Fruit fly (Drosophila melanogaster): ENCODE data around the gene CG11584.

CG11584 gene

dm6 chrX:14226093-14226492 is 45.3 kb downstream of the CG11584 start, which contains the start of gene mRpL38 (continued):
- peak; percentile 27 for TF ChIP-seq CG13287 (GFP tag; IDR thresholded peaks at IDR 0.05; ENCODE audit: partially characterized antibody)
- TF ChIP-seq Dref (GFP tag; IDR thresholded peaks at IDR 0.05): peak; percentile 66
- peak; percentile 74 for TF ChIP-seq MBD-R2 (GFP tag; IDR thresholded peaks at IDR 0.05)
- TF ChIP-seq pzg (GFP tag; optimal IDR thresholded peaks at IDR 0.05): peak; percentile 54
- TF ChIP-seq CG42726 (GFP tag; IDR thresholded peaks at IDR 0.05; ENCODE audit: partially characterized antibody): 0 out of 2 replicates have a peak, but pooled peaks have one; percentile 26
- TF ChIP-seq gfzf (GFP tag; optimal IDR thresholded peaks at IDR 0.05): peak; percentile 5
- TF ChIP-seq hth (optimal IDR thresholded peaks at IDR 0.05): no peak
- TF ChIP-seq Dp (GFP tag; optimal IDR thresholded peaks at IDR 0.05): peak; percentile 88
- peak; percentile 29; the same call in 1 of the 2 replicates for TF ChIP-seq CG3847 (GFP tag; IDR thresholded peaks at IDR 0.05)
- TF ChIP-seq CG13775 (GFP tag; optimal IDR thresholded peaks at IDR 0.05): no peak
- no peak for TF ChIP-seq CG11504 (tag; optimal IDR thresholded peaks at IDR 0.05)
- no peak for TF ChIP-seq trh (GFP tag; optimal IDR thresholded peaks at IDR 0.05)
- TF ChIP-seq CG14710 (tag; optimal IDR thresholded peaks at IDR 0.05): peak; percentile 0
- TF ChIP-seq YL-1 (GFP tag; optimal IDR thresholded peaks at IDR 0.05): peak; percentile 52
- no peak for TF ChIP-seq ara (GFP tag; IDR thresholded peaks at IDR 0.05)
- peak; percentile 10 for TF ChIP-seq CG2116 (GFP tag; optimal IDR thresholded peaks at IDR 0.05)
- peak; percentile 36 for TF ChIP-seq trem (tag; optimal IDR thresholded peaks at IDR 0.05)
- no peak for TF ChIP-seq grau (tag; optimal IDR thresholded peaks at IDR 0.05)

DNA sequence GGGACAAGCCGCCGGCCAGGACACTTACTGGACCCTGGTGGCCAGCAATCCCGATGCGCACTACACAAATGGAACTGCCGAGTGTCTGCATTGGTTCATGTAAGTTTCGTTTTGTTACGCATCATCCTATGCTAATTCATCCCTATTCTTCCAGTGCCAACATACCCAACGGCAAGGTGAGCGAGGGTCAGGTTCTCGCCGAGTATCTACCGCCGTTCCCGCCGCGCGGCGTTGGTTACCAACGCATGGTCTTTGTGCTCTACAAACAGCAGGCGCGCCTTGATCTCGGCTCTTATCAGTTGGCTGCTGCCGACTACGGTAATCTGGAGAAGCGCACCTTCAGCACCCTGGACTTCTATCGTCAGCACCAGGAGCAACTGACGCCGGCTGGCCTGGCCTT is 46.2 kb downstream of the CG11584 start:
- TF ChIP-seq danr (GFP tag; IDR thresholded peaks at IDR 0.05) (no peak), Med (GFP tag) (no peak), ttk (GFP tag; IDR thresholded peaks at IDR 0.05) (no peak), jumu (GFP tag; optimal IDR thresholded peaks at IDR 0.05) (no peak)
